Worm (Caenorhabditis elegans) whole organism, L1 larva: ENCODE measurements around the gene R04E5.9.

Experiments
- ceh-82 ChIP-seq, 3 experiments: fragments of 150-350 bp in 1 of 3; sonication (generic microtip) in 2 of 3; optimal IDR thresholded peaks; 2 replicates each; lab custom pipeline; 2014 to 2017; ENCODE audit warnings: missing biosample characterization in 3 of 3, missing genetic modification characterization in 3 of 3
- efl-1 ChIP-seq, 4 experiments: fragments of 150-350 bp; optimal IDR thresholded peaks in 3 of 4; peaks in 1 of 4; 1 replicate in 1 of 4; 2 replicates in 3 of 4; lab custom pipeline; 2014; ENCODE audit warnings: missing biosample characterization in 2 of 4, missing genetic modification characterization in 2 of 4, missing genetic modification reagents in 2 of 4
- egl-27 ChIP-seq, 2 experiments: fragments of 150-350 bp in 1 of 2; sonication (generic microtip); optimal IDR thresholded peaks; 3 replicates each; lab custom pipeline; 2017 to 2018; ENCODE audit warnings: missing biosample characterization in 2 of 2, missing genetic modification characterization in 2 of 2, missing genetic modification reagents in 2 of 2
- fkh-4 ChIP-seq: sonication (generic microtip); optimal IDR thresholded peaks from 2 replicates; lab custom pipeline; 2016; ENCODE audit warnings: missing compliant biosample characterization, missing genetic modification characterization, borderline replicate concordance
- hlh-17 ChIP-seq: fragments of 200-800 bp; sonication (Bioruptor generic); optimal IDR thresholded peaks from 2 replicates; lab custom pipeline; 2018; ENCODE audit warnings: missing genetic modification characterization, mild to moderate bottlenecking, missing compliant biosample characterization, moderate library complexity, borderline replicate concordance
- lin-13 ChIP-seq: fragments of 150-350 bp; optimal IDR thresholded peaks from 2 replicates; lab custom pipeline; 2014; ENCODE audit warnings: missing biosample characterization, missing genetic modification reagents, missing genetic modification characterization
- mdl-1 ChIP-seq, 2 experiments: fragments of 150-350 bp; optimal IDR thresholded peaks; 2 replicates each; lab custom pipeline; 2014 to 2017; ENCODE audit warnings: missing biosample characterization in 2 of 2, missing genetic modification characterization in 2 of 2, inconsistent platforms in 1 of 2
- nhr-28 ChIP-seq: fragments of 150-350 bp; optimal IDR thresholded peaks from 2 replicates; lab custom pipeline; 2014; ENCODE audit warnings: missing biosample characterization, missing genetic modification characterization
- nhr-76 ChIP-seq: sonication (generic microtip); optimal IDR thresholded peaks from 2 replicates; lab custom pipeline; 2017; ENCODE audit warnings: missing biosample characterization, missing genetic modification characterization
- nhr-84 ChIP-seq: sonication (generic microtip); optimal IDR thresholded peaks from 2 replicates; lab custom pipeline; 2017; ENCODE audit warnings: missing biosample characterization, missing genetic modification characterization
- skn-1 ChIP-seq: fragments of 150-350 bp; optimal IDR thresholded peaks from 2 replicates; lab custom pipeline; 2014; ENCODE audit warnings: missing biosample characterization, missing genetic modification characterization
- unc-30 ChIP-seq: sonication (generic microtip); optimal IDR thresholded peaks from 2 replicates; lab custom pipeline; 2017; ENCODE audit warnings: missing biosample characterization, missing genetic modification characterization
- xbp-1 ChIP-seq: sonication (generic microtip); optimal IDR thresholded peaks from 2 replicates; lab custom pipeline; 2016; ENCODE audit warnings: missing genetic modification characterization, missing compliant biosample characterization
- ztf-11 ChIP-seq, 2 experiments: sonication (generic microtip); optimal IDR thresholded peaks; 2 replicates each; lab custom pipeline; 2016 to 2017; ENCODE audit warnings: missing genetic modification characterization in 2 of 2, missing biosample characterization in 1 of 2, missing compliant biosample characterization in 1 of 2

DNA sequence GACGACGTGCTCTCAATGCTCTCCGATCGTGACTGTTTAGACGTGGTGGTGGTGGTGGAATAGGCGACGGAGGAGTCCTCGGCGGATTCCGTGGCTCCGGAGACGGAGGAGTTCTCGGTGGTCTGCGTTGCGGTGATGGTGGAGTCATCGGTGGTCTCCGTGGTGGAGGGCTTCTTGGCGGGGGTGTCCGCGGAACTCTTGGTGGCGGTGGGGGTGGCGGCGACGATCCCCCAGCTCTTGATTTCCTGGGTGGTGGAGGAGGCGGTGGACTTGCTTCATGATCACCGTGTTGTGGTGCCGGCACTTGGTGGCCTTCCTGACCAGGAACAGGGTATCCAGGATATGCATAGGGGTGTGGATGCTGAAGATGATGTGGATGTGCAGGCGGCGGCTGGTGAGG, 5.5 kb downstream of the R04E5.9 start:
- no peak for TF ChIP-seq nhr-76
- TF ChIP-seq nhr-28 (tag; lab: Kevin White, UChicago): no peak
- TF ChIP-seq ztf-11 (tag; optimal IDR thresholded peaks at IDR 0.05; lab: Kevin White, UChicago): no peak
- TF ChIP-seq egl-27 (tag; optimal IDR thresholded peaks at IDR 0.05; lab: Kevin White, UChicago): no peak
- no peak for TF ChIP-seq ceh-82 (tag; optimal IDR thresholded peaks at IDR 0.05; lab: Kevin White, UChicago)
- TF ChIP-seq lin-13 (GFP tag; lab: Kevin White, UChicago): no peak
- no peak for TF ChIP-seq xbp-1
- TF ChIP-seq fkh-4: no peak
- TF ChIP-seq mdl-1 (tag; optimal IDR thresholded peaks at IDR 0.05; lab: Kevin White, UChicago): no peak
- TF ChIP-seq hlh-17 (GFP tag; lab: Kevin White, UChicago): no peak
- no peak for TF ChIP-seq nhr-84 (tag; lab: Kevin White, UChicago)
- TF ChIP-seq unc-30 (tag; lab: Kevin White, UChicago): no peak
- no peak for TF ChIP-seq skn-1
- no peak for TF ChIP-seq efl-1 (optimal IDR thresholded peaks at IDR 0.05; lab: Kevin White, UChicago)
- TF ChIP-seq efl-1 (GFP tag; optimal IDR thresholded peaks at IDR 0.05 in 1 of 2; lab: Kevin White, UChicago): no peak
